Fruit fly (Drosophila melanogaster) whole organism, wandering third instar larva: ENCODE results near the gene CG31729.

Experiments used
- Abd-B ChIP-seq: fragments of >200 bp; optimal IDR thresholded peaks from 2 replicates; lab custom pipeline; 2017; ENCODE audit warnings: missing biosample characterization, missing genetic modification characterization
- Hnf4 ChIP-seq: fragments of 200-800 bp; sonication (Bioruptor generic); optimal IDR thresholded peaks from 2 replicates; lab custom pipeline; 2016; ENCODE audit warnings: missing biosample characterization, mild to moderate bottlenecking, missing genetic modification characterization
- OdsH ChIP-seq: fragments of 200-800 bp; sonication (Bioruptor generic); optimal IDR thresholded peaks from 2 replicates; lab custom pipeline; 2016; ENCODE audit warnings: missing biosample characterization, mild to moderate bottlenecking, missing genetic modification characterization
- rgr ChIP-seq: fragments of 200-800 bp; sonication (Bioruptor generic); optimal IDR thresholded peaks from 3 replicates; lab custom pipeline; 2016; ENCODE audit warnings: missing biosample characterization, mild to moderate bottlenecking, missing genetic modification characterization
- sv ChIP-seq: fragments of 200-800 bp; sonication (Bioruptor generic); optimal IDR thresholded peaks from 3 replicates; lab custom pipeline; 2016; ENCODE audit warnings: missing biosample characterization, missing genetic modification characterization
- woc ChIP-seq: sonication (Bioruptor generic); optimal IDR thresholded peaks from 2 replicates; lab custom pipeline; 2016; ENCODE audit warnings: missing biosample characterization, mild to moderate bottlenecking, missing genetic modification characterization

- TF ChIP-seq rgr (GFP tag; lab: Kevin White, UChicago) (no peak), woc (GFP tag; lab: Kevin White, UChicago) (no peak), Hnf4 (no peak), Abd-B (GFP tag; lab: Kevin White, UChicago) (no peak), sv (no peak), OdsH (GFP tag; lab: Kevin White, UChicago) (no peak)
Measured at dm6 chr2L:13331868-13332544, 42.2 kb downstream of the CG31729 start.
